Worm (Caenorhabditis elegans) whole organism, L1 larva: Measurements from ENCODE around the gene hsp-1.

Experiments used
- C16A3.4 ChIP-seq: fragments of 150-350 bp; optimal IDR thresholded peaks from 2 replicates; lab custom pipeline; 2014; ENCODE audit warnings: missing biosample characterization, missing genetic modification characterization
- F16B12.6 ChIP-seq: fragments of 150-350 bp; optimal IDR thresholded peaks from 2 replicates; lab custom pipeline; 2014; ENCODE audit warnings: missing biosample characterization, missing genetic modification characterization
- blmp-1 ChIP-seq: fragments of 150-350 bp; optimal IDR thresholded peaks from 2 replicates; lab custom pipeline; 2014; ENCODE audit warnings: missing biosample characterization, missing genetic modification characterization
- ceh-63 ChIP-seq: fragments of 200-800 bp; sonication (Bioruptor generic); optimal IDR thresholded peaks from 2 replicates; lab custom pipeline; 2018; ENCODE audit warnings: mild to moderate bottlenecking, missing genetic modification characterization, missing compliant biosample characterization
- ceh-8 ChIP-seq: fragments of 200-800 bp; sonication (Bioruptor generic); optimal IDR thresholded peaks from 2 replicates; lab custom pipeline; 2018; ENCODE audit warnings: mild to moderate bottlenecking, missing genetic modification characterization, moderate library complexity, missing compliant biosample characterization
- ceh-82 ChIP-seq, 3 experiments: fragments of 150-350 bp in 1 of 3; sonication (generic microtip) in 2 of 3; optimal IDR thresholded peaks; 2 replicates each; lab custom pipeline; 2014 to 2017; ENCODE audit warnings: missing biosample characterization in 3 of 3, missing genetic modification characterization in 3 of 3
- ceh-88 ChIP-seq: fragments of 200-800 bp; sonication (Bioruptor generic); IDR thresholded peaks from 2 replicates; pipeline ENCODE4 v1.3.6; 2022; ENCODE audit warnings: missing genetic modification characterization, missing compliant biosample characterization
- efl-1 ChIP-seq, 4 experiments: fragments of 150-350 bp; optimal IDR thresholded peaks in 3 of 4; peaks in 1 of 4; 1 replicate in 1 of 4; 2 replicates in 3 of 4; lab custom pipeline; 2014; ENCODE audit warnings: missing biosample characterization in 2 of 4, missing genetic modification characterization in 2 of 4, missing genetic modification reagents in 2 of 4
- ets-5 ChIP-seq: fragments of 200-800 bp; sonication (Bioruptor generic); IDR thresholded peaks from 2 replicates; pipeline ENCODE4 v1.3.6; 2022; ENCODE audit warnings: missing genetic modification characterization, missing compliant biosample characterization
- fkh-4 ChIP-seq: sonication (generic microtip); optimal IDR thresholded peaks from 2 replicates; lab custom pipeline; 2016; ENCODE audit warnings: missing compliant biosample characterization, missing genetic modification characterization, borderline replicate concordance
- fkh-8 ChIP-seq: sonication (generic microtip); optimal IDR thresholded peaks from 2 replicates; lab custom pipeline; 2016; ENCODE audit warnings: mild to moderate bottlenecking, missing genetic modification characterization, missing compliant biosample characterization
- fos-1 ChIP-seq: fragments of 150-350 bp; optimal IDR thresholded peaks from 2 replicates; lab custom pipeline; 2014; ENCODE audit warnings: missing biosample characterization, missing genetic modification characterization
- hlh-17 ChIP-seq: fragments of 200-800 bp; sonication (Bioruptor generic); optimal IDR thresholded peaks from 2 replicates; lab custom pipeline; 2018; ENCODE audit warnings: missing genetic modification characterization, mild to moderate bottlenecking, missing compliant biosample characterization, moderate library complexity, borderline replicate concordance
- hlh-4 ChIP-seq: sonication (generic microtip); optimal IDR thresholded peaks from 2 replicates; lab custom pipeline; 2016; ENCODE audit warnings: mild to moderate bottlenecking, missing genetic modification characterization, missing compliant biosample characterization
- hpl-2 ChIP-seq: fragments of 150-350 bp; optimal IDR thresholded peaks from 2 replicates; lab custom pipeline; 2014; ENCODE audit warnings: missing biosample characterization, missing genetic modification reagents, missing genetic modification characterization
- isw-1 ChIP-seq: fragments of 200-800 bp; sonication (Bioruptor generic); IDR thresholded peaks from 2 replicates; pipeline ENCODE4 v1.3.6; 2022; ENCODE audit warnings: missing genetic modification characterization, missing compliant biosample characterization
- jun-1 ChIP-seq: fragments of 150-350 bp; optimal IDR thresholded peaks from 2 replicates; lab custom pipeline; 2014; ENCODE audit warnings: missing biosample characterization, missing genetic modification reagents, missing genetic modification characterization
- lin-14 ChIP-seq: fragments of 200-800 bp; sonication (Bioruptor generic); optimal IDR thresholded peaks from 2 replicates; lab custom pipeline; 2018; ENCODE audit warnings: mild to moderate bottlenecking, missing genetic modification characterization, moderate library complexity, missing compliant biosample characterization
- lin-15B ChIP-seq: fragments of 150-350 bp; sonication (generic microtip); optimal IDR thresholded peaks from 3 replicates; lab custom pipeline; 2014; ENCODE audit warnings: missing biosample characterization, missing genetic modification characterization
- lsy-2 ChIP-seq, 2 experiments: fragments of 150-350 bp; optimal IDR thresholded peaks; 2 replicates each; lab custom pipeline; 2014; ENCODE audit warnings: missing biosample characterization in 2 of 2, missing genetic modification characterization in 2 of 2
- mab-9 ChIP-seq: fragments of 200-800 bp; sonication (Bioruptor generic); IDR thresholded peaks from 2 replicates; pipeline ENCODE4 v1.3.6; 2022; ENCODE audit warnings: missing genetic modification reagents, missing genetic modification characterization, missing compliant biosample characterization
- mdl-1 ChIP-seq, 2 experiments: fragments of 150-350 bp; optimal IDR thresholded peaks; 2 replicates each; lab custom pipeline; 2014 to 2017; ENCODE audit warnings: missing biosample characterization in 2 of 2, missing genetic modification characterization in 2 of 2, inconsistent platforms in 1 of 2
- mep-1 ChIP-seq: fragments of 150-350 bp; optimal IDR thresholded peaks from 2 replicates; lab custom pipeline; 2014; ENCODE audit warnings: missing biosample characterization, missing genetic modification characterization
- nhr-12 ChIP-seq: sonication (generic microtip); optimal IDR thresholded peaks from 2 replicates; lab custom pipeline; 2017; ENCODE audit warnings: missing biosample characterization, missing genetic modification characterization
- nhr-20 ChIP-seq: sonication (generic microtip); optimal IDR thresholded peaks from 2 replicates; lab custom pipeline; 2016; ENCODE audit warnings: mild to moderate bottlenecking, missing genetic modification characterization, missing compliant biosample characterization
- nhr-47 ChIP-seq: sonication (generic microtip); optimal IDR thresholded peaks from 2 replicates; lab custom pipeline; 2016; ENCODE audit warnings: mild to moderate bottlenecking, missing genetic modification characterization, moderate library complexity, missing compliant biosample characterization
- nhr-84 ChIP-seq: sonication (generic microtip); optimal IDR thresholded peaks from 2 replicates; lab custom pipeline; 2017; ENCODE audit warnings: missing biosample characterization, missing genetic modification characterization
- nhr-85 ChIP-seq: sonication (generic microtip); peaks from one replicate; lab custom pipeline; 2016; ENCODE audit warnings: missing genetic modification characterization, inconsistent platforms, missing compliant biosample characterization
- nhr-90 ChIP-seq: sonication (generic microtip); optimal IDR thresholded peaks from 2 replicates; lab custom pipeline; 2016; ENCODE audit warnings: mild to moderate bottlenecking, missing genetic modification characterization, missing compliant biosample characterization; ENCODE audit not compliant: poor library complexity
- pax-3 ChIP-seq: fragments of 200-800 bp; sonication (Bioruptor generic); optimal IDR thresholded peaks from 2 replicates; lab custom pipeline; 2018; ENCODE audit warnings: mild to moderate bottlenecking, missing genetic modification characterization, moderate library complexity, missing compliant biosample characterization
- rnt-1 ChIP-seq: sonication (generic microtip); optimal IDR thresholded peaks from 2 replicates; lab custom pipeline; 2016; ENCODE audit warnings: mild to moderate bottlenecking, missing genetic modification characterization, moderate library complexity, missing compliant biosample characterization
- skn-1 ChIP-seq: fragments of 150-350 bp; optimal IDR thresholded peaks from 2 replicates; lab custom pipeline; 2014; ENCODE audit warnings: missing biosample characterization, missing genetic modification characterization
- sptf-1 ChIP-seq: fragments of 150-350 bp; optimal IDR thresholded peaks from 2 replicates; lab custom pipeline; 2014; ENCODE audit warnings: missing biosample characterization, missing genetic modification characterization
- tbx-2 ChIP-seq: sonication (generic microtip); optimal IDR thresholded peaks from 2 replicates; lab custom pipeline; 2016; ENCODE audit warnings: missing genetic modification characterization, missing compliant biosample characterization
- tlp-1 ChIP-seq: fragments of 150-350 bp; optimal IDR thresholded peaks from 2 replicates; lab custom pipeline; 2014; ENCODE audit warnings: missing biosample characterization, missing genetic modification characterization
- unc-130 ChIP-seq: fragments of 150-350 bp; optimal IDR thresholded peaks from 2 replicates; lab custom pipeline; 2017; ENCODE audit warnings: missing biosample characterization, missing genetic modification characterization, inconsistent platforms
- unc-30 ChIP-seq: sonication (generic microtip); optimal IDR thresholded peaks from 2 replicates; lab custom pipeline; 2017; ENCODE audit warnings: missing biosample characterization, missing genetic modification characterization
- unc-62 ChIP-seq: fragments of 150-350 bp; optimal IDR thresholded peaks from 2 replicates; lab custom pipeline; 2014; ENCODE audit warnings: missing biosample characterization, missing genetic modification reagents, missing genetic modification characterization
- unc-86 ChIP-seq: sonication (generic microtip); optimal IDR thresholded peaks from 2 replicates; lab custom pipeline; 2016; ENCODE audit warnings: missing genetic modification characterization, missing compliant biosample characterization
- vab-15 ChIP-seq: sonication (generic microtip); optimal IDR thresholded peaks from 2 replicates; lab custom pipeline; 2017; ENCODE audit warnings: missing genotype, mild to moderate bottlenecking, missing genetic modification characterization, missing compliant biosample characterization
- xbp-1 ChIP-seq: sonication (generic microtip); optimal IDR thresholded peaks from 2 replicates; lab custom pipeline; 2016; ENCODE audit warnings: missing genetic modification characterization, missing compliant biosample characterization
- ztf-4 ChIP-seq: fragments of 150-350 bp; optimal IDR thresholded peaks from 2 replicates; lab custom pipeline; 2014; ENCODE audit warnings: missing biosample characterization, missing genetic modification characterization

The hsp-1 gene

ce11 chrIV:17264714-17265113 is 14.0 kb upstream of the hsp-1 start, which contains the start of gene F26D10.13:
Gene F26D10.13 (minus strand): TSS chrIV:17264814.
- TF ChIP-seq ceh-8 (GFP tag; lab: Kevin White, UChicago): no peak
- TF ChIP-seq mep-1 (tag; lab: Kevin White, UChicago): no peak
- no peak for TF ChIP-seq pax-3 (tag; lab: Kevin White, UChicago)
- TF ChIP-seq jun-1: no peak
- TF ChIP-seq, all 84 proteins: peak for 0

DNA sequence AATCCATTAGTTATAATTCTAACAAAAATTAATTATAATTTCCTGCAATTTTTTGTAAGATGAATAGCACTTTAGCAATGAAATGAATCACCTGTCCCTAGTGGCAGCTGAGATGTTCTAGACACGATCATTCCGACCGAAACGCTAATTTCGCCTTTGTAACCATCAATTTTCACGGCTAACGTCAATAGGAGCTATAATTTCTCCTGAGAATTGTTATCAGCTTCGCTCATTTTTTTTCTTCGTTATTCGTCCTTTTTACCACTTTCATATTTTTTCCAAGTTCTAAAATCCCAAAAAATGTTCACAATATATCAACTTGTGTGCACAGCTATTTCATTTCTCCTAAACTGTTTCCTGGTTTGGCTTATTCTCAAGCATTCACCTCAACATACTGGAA is 13.5 kb upstream of the hsp-1 start, which contains the start of gene str-187:
TSS of gene str-187 (plus strand) at position 301 of the 400 bp plus-strand sequence.
- TF ChIP-seq nhr-12 (no peak), nhr-20 (tag; lab: Kevin White, UChicago) (no peak), fkh-4 (tag; lab: Kevin White, UChicago) (no peak), nhr-47 (no peak), mab-9 (no peak), nhr-84 (tag; lab: Kevin White, UChicago) (no peak), unc-62 (no peak), C16A3.4 (no peak), jun-1 (no peak), xbp-1 (tag; lab: Kevin White, UChicago) (no peak), tbx-2 (tag; lab: Kevin White, UChicago) (no peak), unc-30 (tag; lab: Kevin White, UChicago) (no peak), pax-3 (tag; lab: Kevin White, UChicago) (no peak), isw-1 (GFP tag; lab: Robert Waterston, UW) (no peak)

DNA sequence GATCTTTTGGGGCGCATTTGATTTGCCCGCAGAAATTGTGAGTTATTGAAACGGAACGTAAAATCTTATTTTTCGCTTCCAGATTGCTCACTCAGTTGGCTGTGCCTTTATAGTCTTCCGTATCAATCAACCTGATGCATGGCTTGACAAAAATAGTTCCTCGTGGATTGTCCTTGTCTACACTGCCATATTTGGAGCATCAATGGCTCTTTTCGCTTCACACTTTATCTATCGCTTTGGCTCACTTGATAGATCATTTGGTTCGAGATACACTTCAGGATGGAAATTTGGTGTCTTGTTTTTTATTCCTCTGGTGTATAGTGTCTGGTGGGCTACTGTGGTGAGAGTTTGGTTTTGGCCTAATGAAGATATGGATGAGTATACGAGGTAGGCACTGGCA is 13.0 kb upstream of the hsp-1 start:
- TF ChIP-seq ceh-82 (tag; optimal IDR thresholded peaks at IDR 0.05; lab: Kevin White, UChicago) (no peak), nhr-85 (tag; lab: Kevin White, UChicago) (no peak)

DNA sequence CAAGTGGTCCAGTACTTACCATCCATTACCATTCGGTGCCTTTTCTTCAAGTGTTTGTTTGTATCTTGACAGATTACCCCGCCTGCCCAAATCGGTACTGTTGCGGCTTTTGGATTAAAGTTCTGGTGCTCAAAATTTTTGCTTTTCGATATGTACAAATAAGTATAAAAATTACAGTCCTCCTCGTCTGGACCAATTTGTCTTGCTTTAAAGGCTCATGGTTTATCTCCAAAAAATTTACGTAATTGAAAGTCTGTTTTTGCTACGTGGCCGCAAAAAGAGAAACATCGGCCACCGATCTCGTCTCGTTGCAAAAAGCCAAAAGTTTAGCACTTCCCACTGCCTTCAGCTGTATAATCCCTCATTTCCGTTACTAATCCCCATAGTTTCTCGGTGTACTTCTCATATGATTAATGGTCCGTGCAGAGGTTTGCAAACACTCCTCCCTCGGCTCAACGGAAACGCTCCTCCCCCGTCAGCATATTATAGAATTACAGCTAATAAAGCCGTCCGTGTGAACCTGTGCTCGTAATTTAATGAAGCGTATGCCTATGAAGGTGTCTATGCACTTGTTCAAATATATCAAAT is 11.4 kb upstream of the hsp-1 start:
- TF ChIP-seq ets-5 (no peak), ztf-4 (tag; lab: Kevin White, UChicago) (no peak), fkh-8 (tag; lab: Kevin White, UChicago) (no peak), hlh-17 (no peak), vab-15 (tag; lab: Kevin White, UChicago) (no peak), nhr-12 (no peak), ceh-63 (no peak), nhr-20 (tag; lab: Kevin White, UChicago) (no peak), sptf-1 (tag; lab: Kevin White, UChicago) (no peak), hpl-2 (GFP tag; lab: Kevin White, UChicago) (no peak), skn-1 (tag; lab: Kevin White, UChicago) (no peak), lsy-2 (tag; optimal IDR thresholded peaks at IDR 0.05; lab: Kevin White, UChicago) (no peak), unc-86 (tag; lab: Kevin White, UChicago) (no peak), mdl-1 (tag; optimal IDR thresholded peaks at IDR 0.05; lab: Kevin White, UChicago) (no peak), hlh-4 (tag; lab: Kevin White, UChicago) (no peak)
- TF ChIP-seq, all 84 proteins: peak for 0

DNA sequence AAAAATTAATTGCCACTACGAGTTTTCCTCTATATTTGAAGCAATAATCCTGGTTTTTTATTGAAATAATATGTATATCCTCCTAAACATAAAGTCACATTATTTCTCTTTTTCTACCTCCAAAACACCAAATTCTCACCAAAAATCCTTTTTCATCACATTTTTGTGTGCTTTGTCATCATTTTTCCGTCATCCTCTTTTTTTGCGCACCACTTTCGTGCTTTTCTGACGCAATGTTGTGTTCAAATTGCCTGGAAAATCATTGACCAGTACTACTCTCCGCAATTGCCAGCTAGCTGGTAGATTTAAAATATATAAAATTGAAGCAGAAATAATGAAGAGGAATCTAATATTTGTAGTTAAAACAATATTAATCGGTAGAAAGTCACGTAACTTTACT is 10.7 kb upstream of the hsp-1 start:
- no peak for TF ChIP-seq tlp-1
- no peak for TF ChIP-seq ceh-88
- peak; percentile 91 for TF ChIP-seq skn-1 (tag; lab: Kevin White, UChicago)

ce11 chrIV:17268628-17269027 is 10.1 kb upstream of the hsp-1 start:
- TF ChIP-seq unc-130 (tag; lab: Kevin White, UChicago) (no peak), efl-1 (optimal IDR thresholded peaks at IDR 0.05; lab: Kevin White, UChicago) (peak; percentile 47 to 71), efl-1 (GFP tag; optimal IDR thresholded peaks at IDR 0.05 in 1 of 2; lab: Kevin White, UChicago) (peak; percentile 23 to 37), tbx-2 (tag; lab: Kevin White, UChicago) (peak; percentile 10), hlh-4 (tag; lab: Kevin White, UChicago) (no peak), nhr-90 (tag; lab: Kevin White, UChicago) (peak; percentile 21), nhr-12 (no peak), nhr-84 (tag; lab: Kevin White, UChicago) (no peak), F16B12.6 (peak; percentile 21), xbp-1 (tag; lab: Kevin White, UChicago) (peak; percentile 10), fos-1 (tag; lab: Kevin White, UChicago) (peak; percentile 5), unc-30 (tag; lab: Kevin White, UChicago) (no peak), lsy-2 (tag; optimal IDR thresholded peaks at IDR 0.05; lab: Kevin White, UChicago) (peak in 1 of 2 experiments; percentile 64), hlh-17 (no peak), lin-15B (tag; lab: Kevin White, UChicago) (no peak), lin-14 (peak; percentile 81), rnt-1 (tag; lab: Kevin White, UChicago) (peak; percentile 37), blmp-1 (tag; lab: Kevin White, UChicago) (peak; percentile 56)
